Worm (Caenorhabditis elegans) whole organism, L4/young adult: ENCODE measurements around the gene zfp-2.

Source experiments
- W03F9.2 ChIP-seq: fragments of 150-350 bp; optimal IDR thresholded peaks from 2 replicates; lab custom pipeline; 2014; ENCODE audit warnings: missing biosample characterization, missing genetic modification characterization
- dao-5 ChIP-seq: sonication (generic microtip); optimal IDR thresholded peaks from 2 replicates; lab custom pipeline; 2016; ENCODE audit warnings: missing genotype, missing genetic modification characterization, moderate library complexity, missing compliant biosample characterization
- him-1 ChIP-seq: sonication (generic microtip); optimal IDR thresholded peaks from 2 replicates; lab custom pipeline; 2016; ENCODE audit warnings: missing genotype, missing genetic modification reagents, missing genetic modification characterization, missing compliant biosample characterization

DNA sequence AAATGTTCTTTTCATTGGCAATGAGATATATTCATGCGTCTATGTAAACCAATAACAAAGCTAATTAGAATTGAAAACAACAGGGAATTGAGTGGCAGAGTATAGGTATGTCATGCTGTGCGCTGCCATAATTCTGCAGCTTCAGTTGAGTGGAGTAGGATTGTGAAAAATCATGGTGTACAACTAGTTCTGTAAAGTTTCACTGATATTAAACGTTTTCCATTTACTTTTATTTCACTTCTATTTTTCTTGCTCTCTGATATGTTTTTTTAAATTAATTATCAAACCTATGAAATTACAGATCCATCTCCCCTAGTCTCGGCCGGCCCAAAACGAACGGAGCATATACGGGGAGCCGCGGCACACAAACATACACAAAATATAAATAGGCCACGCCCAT lies 18.2 kb downstream of the zfp-2 start, which contains the start of gene exc-7:
- TF ChIP-seq him-1 (no peak), dao-5 (tag; lab: Kevin White, UChicago) (no peak), W03F9.2 (tag; lab: Kevin White, UChicago) (no peak)
